Worm (Caenorhabditis elegans) whole organism, L4/young adult: ENCODE results near the gene F45G2.9.

Experiments used
- W03F9.2 ChIP-seq: fragments of 150-350 bp; optimal IDR thresholded peaks from 2 replicates; lab custom pipeline; 2014; ENCODE audit warnings: missing biosample characterization, missing genetic modification characterization
- dao-5 ChIP-seq: sonication (generic microtip); optimal IDR thresholded peaks from 2 replicates; lab custom pipeline; 2016; ENCODE audit warnings: missing genotype, missing genetic modification characterization, moderate library complexity, missing compliant biosample characterization
- him-1 ChIP-seq: sonication (generic microtip); optimal IDR thresholded peaks from 2 replicates; lab custom pipeline; 2016; ENCODE audit warnings: missing genotype, missing genetic modification reagents, missing genetic modification characterization, missing compliant biosample characterization

Gene F45G2.9

ce11 chrIII:13457305-13457704, 20.6 kb upstream of the F45G2.9 start:
- TF ChIP-seq dao-5 (no peak), him-1 (no peak), W03F9.2 (no peak)

- TF ChIP-seq W03F9.2 = no peak
- no peak for TF ChIP-seq him-1
Measured at ce11 chrIII:13455816-13456215, 19.1 kb upstream of the F45G2.9 start.

ce11 chrIII:13455207-13455606, 18.5 kb upstream of the F45G2.9 start, which contains the start of gene cua-1:
cua-1 (minus strand) TSS chrIII:13455307.
- TF ChIP-seq dao-5 (no peak), him-1 (no peak)

- TF ChIP-seq him-1 (no peak), dao-5 (no peak), W03F9.2 (no peak)
Measured at ce11 chrIII:13452824-13453223, 16.1 kb upstream of the F45G2.9 start.

- TF ChIP-seq W03F9.2 (no peak), him-1 (no peak), dao-5 (no peak)
Measured at ce11 chrIII:13439415-13439814, 2.7 kb upstream of the F45G2.9 start, which contains the start of gene ciao-2B. ciao-2B (minus strand) TSS chrIII:13439544.

ce11 chrIII:13435570-13435969, 1.2 kb downstream of the F45G2.9 start, which contains the start of gene F45G2.8:
F45G2.8 (minus strand) TSS chrIII:13435670.
- TF ChIP-seq him-1 = no peak
- no peak for TF ChIP-seq dao-5
- no peak for TF ChIP-seq W03F9.2

- TF ChIP-seq him-1 (no peak), dao-5 (no peak), W03F9.2 (no peak)
Measured at ce11 chrIII:13434404-13434803, 2.3 kb downstream of the F45G2.9 start, which contains the start of gene F45G2.7. F45G2.7 (minus strand) TSS chrIII:13434504.

ce11 chrIII:13430162-13430561, 6.6 kb downstream of the F45G2.9 start, which contains the start of gene trf-1:
trf-1 (plus strand) TSS chrIII:13430462.
- TF ChIP-seq dao-5 (no peak), him-1 (no peak), W03F9.2 (no peak)

ce11 chrIII:13429668-13430067, 7.1 kb downstream of the F45G2.9 start, which contains the start of gene bli-5:
bli-5 (minus strand) TSS chrIII:13429768.
- TF ChIP-seq W03F9.2 = no peak
- TF ChIP-seq dao-5 = no peak
- TF ChIP-seq him-1 = no peak

ce11 chrIII:13427817-13428216, 8.9 kb downstream of the F45G2.9 start:
- TF ChIP-seq W03F9.2 = no peak
- TF ChIP-seq him-1 = no peak
- no peak for TF ChIP-seq dao-5

- TF ChIP-seq him-1 = no peak
Measured at ce11 chrIII:13426036-13426435, 10.7 kb downstream of the F45G2.9 start, which contains the start of gene cope-1. cope-1 (plus strand) TSS chrIII:13426264.

ce11 chrIII:13423414-13423813, 13.3 kb downstream of the F45G2.9 start, which contains the start of gene exo-1:
exo-1 (plus strand) TSS chrIII:13423514.
- TF ChIP-seq dao-5 (no peak), W03F9.2 (peak; percentile 87)

ce11 chrIII:13418975-13419374, 17.8 kb downstream of the F45G2.9 start:
- TF ChIP-seq dao-5 (no peak), him-1 (no peak), W03F9.2 (no peak)

ce11 chrIII:13411202-13411601, 25.5 kb downstream of the F45G2.9 start:
- TF ChIP-seq dao-5 (no peak), W03F9.2 (no peak)

- no peak for TF ChIP-seq dao-5
- no peak for TF ChIP-seq him-1
- no peak for TF ChIP-seq W03F9.2
Measured at ce11 chrIII:13409498-13409897, 27.2 kb downstream of the F45G2.9 start, which contains the start of gene myo-6. myo-6 (plus strand) TSS chrIII:13409798.

ce11 chrIII:13405504-13405903, 31.2 kb downstream of the F45G2.9 start, which contains the start of gene nas-1:
nas-1 (plus strand) TSS chrIII:13405804.
- no peak for TF ChIP-seq dao-5
- no peak for TF ChIP-seq W03F9.2
- TF ChIP-seq him-1 = no peak

- TF ChIP-seq W03F9.2 (no peak), him-1 (no peak), dao-5 (no peak)
Measured at ce11 chrIII:13404418-13404817, 32.3 kb downstream of the F45G2.9 start, which contains the start of gene ttr-52. ttr-52 (plus strand) TSS chrIII:13404718.
